Fruit fly (Drosophila melanogaster): ENCODE data around the gene CG12219.

DNA sequence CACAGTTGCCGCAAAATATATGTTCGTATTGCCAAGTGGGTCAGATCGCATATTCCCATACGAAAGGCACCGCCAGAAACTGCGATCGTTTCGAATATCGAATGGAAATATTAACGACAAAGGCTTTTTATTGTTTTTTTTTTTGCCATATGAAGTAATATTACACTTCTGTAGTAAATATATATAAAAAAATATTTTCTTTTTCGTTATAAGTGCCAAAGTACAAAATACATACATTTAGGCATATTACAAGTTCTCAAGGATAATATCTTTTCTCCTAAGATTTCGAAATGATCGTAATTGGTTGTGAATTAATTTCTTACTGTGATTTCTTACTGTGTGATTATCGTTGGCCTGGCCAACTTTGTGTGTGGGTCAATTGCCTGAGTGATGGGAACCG lies 3.1 kb upstream of the CG12219 start:
- TF ChIP-seq Sox102F (GFP tag; optimal IDR thresholded peaks at IDR 0.05) (no peak), CG6163 (GFP tag; IDR thresholded peaks at IDR 0.05) (no peak), CG4318 (GFP tag; optimal IDR thresholded peaks at IDR 0.05) (no peak), acj6 (GFP tag; optimal IDR thresholded peaks at IDR 0.05) (no peak), CG9139 (GFP tag; optimal IDR thresholded peaks at IDR 0.05) (no peak), CG10631 (GFP tag; optimal IDR thresholded peaks at IDR 0.05) (peak; percentile 44), ss (GFP tag; optimal IDR thresholded peaks at IDR 0.05) (no peak), Hr39 (GFP tag; optimal IDR thresholded peaks at IDR 0.05) (no peak), CG1621 (tag; optimal IDR thresholded peaks at IDR 0.05) (no peak)
